Worm (Caenorhabditis elegans): ENCODE data around the gene R13H4.5.

Gene R13H4.5

DNA sequence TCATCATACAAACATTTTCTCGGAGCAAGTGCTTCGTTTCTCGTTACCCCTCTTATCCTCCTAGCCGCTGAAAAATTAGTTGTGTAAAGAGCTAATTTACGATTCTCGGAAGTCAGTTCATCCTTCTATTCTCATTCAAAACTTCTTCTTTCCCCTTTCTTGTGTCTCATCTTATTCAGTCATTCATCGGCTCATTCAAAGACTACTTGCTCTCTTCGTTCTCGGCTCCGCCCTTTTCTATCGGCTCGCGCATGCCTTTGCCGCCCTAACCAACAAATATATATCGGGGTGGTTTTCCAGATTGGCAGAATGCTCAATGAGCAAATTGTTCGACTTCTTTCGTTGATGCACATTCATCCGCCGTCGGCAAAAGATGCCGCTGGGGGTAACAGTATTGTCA, at the start of gene R13H4.5:
Gene R13H4.5, plus strand, starts transcription at position 301 of the 400 bp plus-strand sequence.
- no peak for TF ChIP-seq unc-62 (GFP tag; optimal IDR thresholded peaks at IDR 0.05)

DNA sequence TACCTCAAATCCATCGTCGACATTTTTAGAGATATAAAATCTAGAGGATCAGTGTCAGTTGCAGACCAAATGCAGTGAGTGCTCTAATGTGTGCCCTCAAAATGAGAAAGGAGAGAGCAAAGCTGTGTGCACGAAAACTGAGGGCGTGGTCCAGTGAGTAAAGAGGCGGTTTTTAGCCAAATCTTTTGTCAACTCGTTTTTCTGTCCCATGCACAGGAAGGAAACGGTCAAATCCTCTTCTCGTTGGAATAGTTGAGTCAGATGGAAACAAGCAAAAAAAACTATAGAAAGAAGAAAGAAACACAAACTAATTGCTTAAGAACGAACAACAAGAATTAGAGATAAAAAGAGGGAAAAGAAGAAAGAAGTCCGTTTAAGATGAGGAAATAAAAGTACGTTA, 48.6 kb upstream of the R13H4.5 start, which contains the start of gene D2023.3:
Gene D2023.3, minus strand, starts transcription at position 101 of the 400 bp plus-strand sequence.
- TF ChIP-seq unc-62 (GFP tag; optimal IDR thresholded peaks at IDR 0.05) = no peak

DNA sequence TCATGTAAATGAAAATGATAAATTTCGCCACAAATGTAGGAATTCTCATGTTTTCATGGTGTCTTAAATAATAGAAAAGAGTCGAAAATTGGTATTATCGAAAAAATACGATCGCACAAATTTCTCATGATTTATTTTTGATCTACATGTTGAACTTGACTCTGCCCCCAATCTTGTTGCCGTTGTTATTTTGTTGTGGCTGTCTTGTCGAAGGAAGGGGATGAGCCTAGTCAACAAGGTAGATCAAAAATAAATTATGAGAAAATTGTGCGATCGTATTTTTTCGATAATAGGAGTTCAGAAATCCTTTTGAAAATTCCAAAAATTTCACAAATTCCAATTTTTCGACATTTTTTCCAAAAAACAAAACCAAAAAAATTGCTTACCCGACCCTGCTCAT, 44.9 kb upstream of the R13H4.5 start:
- TF ChIP-seq unc-62 (GFP tag; optimal IDR thresholded peaks at IDR 0.05) = no peak

DNA sequence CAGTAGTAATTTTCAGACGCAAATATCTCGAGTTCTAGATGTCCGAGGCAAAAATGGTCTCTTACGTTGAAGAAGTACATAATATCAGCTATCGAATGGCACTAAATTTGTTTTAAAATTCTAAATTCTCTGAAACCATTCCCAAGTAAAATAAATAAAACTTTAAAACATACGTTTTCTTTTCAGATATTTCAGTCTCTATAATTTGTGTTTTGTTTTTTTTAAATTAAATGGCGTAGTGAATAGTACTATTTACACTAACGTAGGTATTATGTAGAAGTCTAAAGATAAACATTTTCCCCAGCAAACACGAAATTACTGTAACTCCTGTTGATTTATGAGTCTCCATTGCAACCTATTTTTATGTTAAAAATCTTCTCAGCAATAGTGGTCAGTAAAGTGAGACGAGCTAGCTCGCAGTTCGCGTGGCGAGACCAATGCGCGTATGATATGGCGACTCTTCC, 43.2 kb upstream of the R13H4.5 start:
- TF ChIP-seq unc-62 (GFP tag; optimal IDR thresholded peaks at IDR 0.05) = no peak

DNA sequence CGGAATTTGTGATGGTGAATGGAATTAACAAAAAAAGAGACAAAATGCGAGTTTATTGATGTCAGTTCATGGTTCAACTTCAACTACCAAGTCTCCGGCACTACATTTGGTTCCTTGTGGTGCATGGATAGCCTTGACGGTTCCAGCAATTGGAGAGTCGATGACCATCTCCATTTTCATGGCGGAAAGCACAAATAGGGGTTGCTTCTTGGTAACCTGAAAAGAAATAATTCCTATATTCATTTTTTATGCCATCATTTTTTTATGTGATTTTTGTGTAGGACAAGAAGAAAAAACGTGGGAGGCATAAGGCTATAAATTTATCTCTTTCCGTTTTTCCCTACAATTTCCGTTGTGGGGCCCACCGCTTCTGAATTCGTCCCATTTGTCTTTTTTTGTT, 42.4 kb upstream of the R13H4.5 start:
- TF ChIP-seq unc-62 (GFP tag; optimal IDR thresholded peaks at IDR 0.05) = no peak

DNA sequence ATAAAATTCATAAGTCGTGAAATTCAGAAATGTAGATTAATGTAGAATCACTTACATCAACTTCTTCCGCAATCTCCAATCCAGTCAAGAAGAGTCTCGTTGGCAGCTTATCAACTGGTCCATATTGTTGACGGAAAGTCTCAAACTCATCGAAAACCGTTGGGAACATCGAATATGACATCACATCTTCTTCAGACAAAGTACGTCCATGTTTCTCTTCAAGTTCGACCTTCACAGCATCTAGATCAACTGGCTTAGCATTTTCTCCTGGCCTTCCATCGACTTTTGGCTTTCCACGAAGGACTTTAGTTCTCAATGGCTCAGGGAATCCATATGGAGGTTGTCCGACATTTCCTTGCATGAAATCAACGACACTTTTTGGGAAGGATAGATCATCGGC, 41.7 kb upstream of the R13H4.5 start:
- TF ChIP-seq unc-62 (GFP tag; optimal IDR thresholded peaks at IDR 0.05) = no peak

DNA sequence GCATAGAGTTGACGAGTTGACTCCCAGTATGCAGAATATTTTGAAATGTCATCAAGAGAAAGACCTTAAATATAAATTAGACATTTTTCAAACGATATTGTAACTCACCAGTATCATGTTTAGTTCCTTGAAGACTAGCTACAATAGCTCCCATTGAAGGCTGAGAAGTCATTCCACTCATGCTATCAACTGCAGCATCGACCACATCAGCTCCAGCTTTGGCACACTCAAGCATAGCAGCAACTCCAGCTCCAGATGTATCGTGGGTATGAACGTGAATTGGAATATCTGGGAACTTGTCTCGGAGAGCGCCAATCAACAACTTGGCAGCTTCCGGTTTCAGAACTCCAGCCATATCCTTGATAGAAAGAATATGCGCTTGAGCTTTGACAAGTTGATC, 41.0 kb upstream of the R13H4.5 start:
- TF ChIP-seq unc-62 (GFP tag; optimal IDR thresholded peaks at IDR 0.05) = no peak

DNA sequence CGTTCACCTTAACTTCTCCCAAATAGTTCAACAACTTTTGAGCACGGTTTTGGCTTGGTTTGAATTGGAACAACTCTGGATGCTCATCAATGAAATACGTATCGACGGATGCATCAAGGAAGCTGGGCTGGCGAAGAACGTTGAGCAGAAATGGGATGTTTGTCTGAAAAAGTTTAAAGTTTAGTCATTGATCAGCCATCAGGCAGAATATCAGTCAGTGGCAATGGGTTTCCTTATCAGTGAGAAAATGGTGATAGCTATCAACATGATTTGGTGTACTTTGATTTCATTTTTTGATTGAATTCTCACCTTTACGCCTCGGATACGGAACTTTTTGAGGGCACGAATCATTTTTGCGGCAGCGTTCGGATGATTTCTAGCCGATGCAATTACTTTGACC, 39.9 kb upstream of the R13H4.5 start:
- no peak for TF ChIP-seq unc-62 (GFP tag; optimal IDR thresholded peaks at IDR 0.05)

DNA sequence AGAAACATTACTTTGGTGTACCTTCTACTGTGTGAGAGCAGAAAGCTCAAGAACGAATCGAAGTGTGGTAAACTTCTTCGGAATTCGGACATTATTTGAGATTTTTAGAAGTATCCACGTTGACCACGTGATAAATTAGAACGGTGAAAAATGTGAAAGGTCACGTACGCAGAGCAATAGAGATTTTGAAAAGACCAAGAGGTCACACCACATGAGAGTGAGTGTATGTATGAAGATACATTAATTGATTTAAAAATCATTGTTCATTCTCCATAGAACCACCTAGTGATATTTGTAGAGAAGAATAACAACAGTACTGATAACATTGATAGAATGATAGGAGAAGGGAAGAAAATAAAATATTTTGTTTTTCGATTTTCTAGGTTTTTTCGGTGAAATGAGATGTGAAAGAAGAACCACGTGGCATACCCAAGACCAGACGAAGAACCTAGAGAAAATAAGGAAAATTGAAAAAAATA, 38.0 kb upstream of the R13H4.5 start, which contains the start of gene pyc-1:
Gene pyc-1, minus strand, starts transcription at position 69 of the 479 bp plus-strand sequence.
- TF ChIP-seq unc-62 (GFP tag; optimal IDR thresholded peaks at IDR 0.05) = no peak

DNA sequence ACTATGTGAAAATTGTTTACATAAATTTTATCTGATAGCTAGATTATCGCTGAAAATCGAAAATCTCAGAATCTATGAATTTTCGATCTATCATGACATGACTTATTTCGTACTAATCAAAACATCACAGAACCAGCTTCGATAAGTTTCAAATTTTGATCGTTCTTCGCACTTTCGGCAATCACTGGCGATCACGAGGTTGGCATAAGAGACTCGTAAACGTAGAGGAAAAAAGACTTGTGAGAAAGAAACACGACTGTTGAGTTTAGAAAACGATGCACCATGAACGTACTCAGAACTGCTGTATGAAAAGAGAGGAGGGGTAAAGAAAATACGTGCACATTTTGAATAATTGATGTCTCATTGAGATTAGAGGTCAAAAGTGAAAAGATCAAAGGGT, 36.5 kb upstream of the R13H4.5 start:
- TF ChIP-seq unc-62 (GFP tag; optimal IDR thresholded peaks at IDR 0.05) = no peak

DNA sequence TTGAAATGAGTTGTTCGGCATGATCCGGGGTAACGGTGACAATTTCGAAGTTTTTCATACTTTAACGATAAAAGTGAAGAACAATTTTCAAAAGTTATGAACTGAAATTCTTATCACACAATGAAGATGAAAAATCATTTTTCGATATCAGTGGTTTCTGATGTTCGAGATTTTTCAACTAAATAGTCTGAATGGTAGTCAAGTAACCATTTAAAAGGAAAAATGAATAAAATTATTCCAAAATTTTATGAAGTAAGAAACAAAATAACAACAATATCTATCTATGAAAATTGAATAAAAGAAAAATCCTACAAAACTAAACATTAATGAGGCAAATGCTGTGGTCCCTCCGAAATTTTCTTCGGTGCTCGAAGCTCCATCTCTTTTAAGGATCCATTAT, 34.8 kb upstream of the R13H4.5 start, which contains the start of gene D2023.4:
Gene D2023.4, minus strand, starts transcription at position 101 of the 400 bp plus-strand sequence.
- no peak for TF ChIP-seq unc-62 (GFP tag; optimal IDR thresholded peaks at IDR 0.05)

DNA sequence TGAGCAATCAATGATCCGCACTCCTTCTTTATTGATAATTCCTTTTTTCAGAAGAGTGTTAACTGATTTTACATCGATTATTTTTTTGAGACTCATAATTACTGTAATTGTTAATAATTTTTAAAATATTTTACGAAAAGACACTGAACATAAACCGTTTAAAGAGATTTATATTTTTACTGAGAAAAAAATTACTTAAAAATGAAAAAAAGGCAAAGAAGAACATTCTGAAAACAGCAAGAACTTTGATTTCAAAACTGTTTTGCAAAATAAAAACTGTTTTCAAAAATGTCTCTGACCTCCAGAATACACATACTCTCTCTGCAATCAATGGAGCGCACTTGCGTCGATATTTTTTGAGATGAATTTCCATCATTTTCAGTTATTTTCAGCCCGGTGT, 33.5 kb upstream of the R13H4.5 start, which contains the start of the genes mpst-1 and D2023.6:
Gene mpst-1, minus strand, starts transcription at position 101 of the 400 bp plus-strand sequence.
Gene D2023.6, plus strand, starts transcription at position 388 of the 400 bp plus-strand sequence.
- no peak for TF ChIP-seq unc-62 (GFP tag; optimal IDR thresholded peaks at IDR 0.05)

DNA sequence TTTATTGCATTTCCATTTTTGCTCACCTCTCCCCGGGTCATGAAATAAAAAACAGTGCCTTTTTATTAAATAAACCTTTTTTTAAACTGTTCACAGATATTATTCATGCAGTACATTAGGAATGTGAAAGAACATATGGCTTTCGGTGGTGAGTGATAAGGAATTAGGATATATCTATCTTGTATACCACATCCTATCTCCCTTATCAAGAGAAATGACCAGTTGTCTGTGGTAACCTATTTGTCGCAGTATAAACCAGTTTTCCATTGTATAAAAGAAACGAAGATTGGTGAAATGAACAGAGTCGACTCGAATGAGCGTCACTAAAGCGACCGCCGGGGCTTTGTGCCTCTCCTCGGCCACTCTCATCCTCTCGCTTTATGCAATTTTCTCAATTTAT, 31.2 kb upstream of the R13H4.5 start, which contains the start of gene col-158:
Gene col-158, plus strand, starts transcription at position 301 of the 400 bp plus-strand sequence.
- no peak for TF ChIP-seq unc-62 (GFP tag; optimal IDR thresholded peaks at IDR 0.05)

DNA sequence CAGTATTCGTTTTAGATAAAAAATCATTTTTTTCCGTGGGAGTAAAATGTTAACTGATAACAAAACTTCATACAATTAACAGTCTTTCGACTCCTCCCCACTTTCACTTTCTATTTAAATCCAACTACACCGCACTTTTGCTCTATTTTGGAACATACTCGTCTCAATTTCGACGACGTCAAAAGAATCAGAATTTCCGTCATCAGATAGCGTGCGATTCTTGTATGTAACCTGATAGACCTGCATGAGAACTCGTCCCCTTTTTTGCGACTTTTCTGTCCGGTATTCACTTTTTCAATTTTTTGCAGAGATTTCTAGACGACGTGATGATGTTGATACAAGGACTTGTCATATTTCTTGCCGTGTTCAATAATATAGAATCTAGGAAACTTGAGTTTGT, 27.2 kb upstream of the R13H4.5 start, which contains the start of gene pho-8:
Gene pho-8, plus strand, starts transcription at position 301 of the 400 bp plus-strand sequence.
- no peak for TF ChIP-seq unc-62 (GFP tag; optimal IDR thresholded peaks at IDR 0.05)

DNA sequence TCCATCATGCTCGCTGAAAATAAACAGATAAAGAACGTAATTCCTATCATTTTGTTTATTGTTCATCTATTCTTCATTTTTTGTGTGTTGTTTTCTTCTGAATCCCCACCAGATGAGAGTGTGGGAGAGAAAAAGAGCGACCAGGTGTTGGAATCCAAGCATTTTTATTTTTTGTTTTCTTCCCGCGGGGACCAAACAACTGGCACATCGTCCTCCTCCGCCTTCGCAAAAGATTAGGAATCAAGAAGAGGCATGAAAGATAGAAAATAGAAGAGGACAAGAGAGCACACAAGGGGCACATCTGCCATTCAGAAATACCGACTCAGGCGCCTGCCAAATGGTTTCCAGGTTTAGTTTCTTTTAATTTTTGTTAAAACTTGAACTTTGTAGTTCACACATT, 24.4 kb upstream of the R13H4.5 start, which contains the start of gene R13H4.2:
Gene R13H4.2, plus strand, starts transcription at position 319 of the 400 bp plus-strand sequence.
- no peak for TF ChIP-seq unc-62 (GFP tag; optimal IDR thresholded peaks at IDR 0.05)

DNA sequence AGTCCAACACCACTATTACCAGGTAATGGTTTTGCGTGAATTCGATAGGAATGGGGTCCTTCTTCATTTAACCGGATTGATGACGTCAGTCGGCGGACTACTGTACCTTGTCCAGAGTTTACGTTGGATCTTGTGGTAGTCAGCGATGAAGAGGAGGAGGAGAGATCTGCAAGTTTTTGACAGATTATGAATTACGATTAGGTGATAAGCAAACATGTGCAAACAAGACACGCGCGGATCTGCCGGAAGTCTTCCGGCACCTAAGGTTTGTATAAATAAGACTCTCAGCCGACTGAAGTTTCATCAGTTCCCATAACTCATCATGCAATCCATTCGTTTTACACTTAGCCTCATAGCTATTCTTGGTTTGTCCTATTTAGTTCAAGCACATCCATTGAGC, 21.3 kb upstream of the R13H4.5 start, which contains the start of gene idpb-5:
Gene idpb-5, plus strand, starts transcription at position 301 of the 400 bp plus-strand sequence.
- TF ChIP-seq unc-62 (GFP tag; optimal IDR thresholded peaks at IDR 0.05) = no peak

DNA sequence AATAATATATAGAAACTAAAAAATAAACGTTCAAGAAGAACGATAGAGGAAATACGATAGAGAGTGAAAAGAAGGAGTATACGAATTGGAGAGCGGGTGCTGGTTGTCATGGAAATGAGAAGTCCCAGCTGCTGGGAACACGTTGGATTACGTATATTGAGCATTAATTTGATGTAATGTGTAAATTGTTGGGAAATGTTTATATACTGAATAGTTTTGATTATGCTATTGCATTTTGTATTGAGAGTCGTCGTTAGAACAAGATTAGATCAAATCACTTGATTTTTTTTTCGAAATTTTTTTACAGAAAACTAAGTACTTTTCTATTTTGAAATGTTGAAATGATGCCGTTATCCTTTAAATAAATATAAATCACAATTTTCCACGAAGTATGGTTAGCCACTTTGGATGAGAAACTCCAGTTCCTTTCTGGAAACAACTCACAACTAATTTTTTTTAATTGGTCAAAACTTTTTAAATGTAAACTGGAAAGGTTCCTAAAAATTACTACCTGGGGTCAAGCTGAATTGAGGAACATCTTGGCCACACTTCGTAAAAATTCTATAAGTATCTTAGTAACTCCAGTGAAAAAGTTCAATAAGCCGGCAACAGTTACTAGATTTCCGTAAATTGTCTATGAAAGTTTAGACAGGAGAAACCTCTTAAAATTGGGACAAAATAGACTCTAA, 16.7 kb upstream of the R13H4.5 start, which contains the start of gene nphp-4:
Gene nphp-4, minus strand, starts transcription at position 51 of the 689 bp plus-strand sequence.
- TF ChIP-seq unc-62 (GFP tag; optimal IDR thresholded peaks at IDR 0.05) = no peak
